Worm (Caenorhabditis elegans) whole organism, L4 larva: ENCODE measurements around the gene C40A11.4.

Source experiments
- aly-2 ChIP-seq: sonication (generic microtip); optimal IDR thresholded peaks from 2 replicates; lab custom pipeline; 2018; ENCODE audit warnings: missing biosample characterization, missing genetic modification characterization
- ceh-20 ChIP-seq: fragments of 200-800 bp; sonication (Bioruptor generic); IDR thresholded peaks from 2 replicates; pipeline ENCODE4 v1.3.6; 2022; ENCODE audit warnings: missing genetic modification reagents, missing genetic modification characterization, missing compliant biosample characterization
- ceh-28 ChIP-seq: fragments of 150-350 bp; optimal IDR thresholded peaks from 2 replicates; lab custom pipeline; 2014; ENCODE audit warnings: missing biosample characterization, missing genetic modification reagents, missing genetic modification characterization
- ceh-82 ChIP-seq: sonication (generic microtip); optimal IDR thresholded peaks from 2 replicates; lab custom pipeline; 2017; ENCODE audit warnings: missing biosample characterization, missing genetic modification characterization
- dpl-1 ChIP-seq: fragments of 150-350 bp; optimal IDR thresholded peaks from 2 replicates; lab custom pipeline; 2014; ENCODE audit warnings: missing biosample characterization, missing genetic modification reagents, missing genetic modification characterization
- egl-43 ChIP-seq: fragments of 200-800 bp; sonication (Bioruptor generic); IDR thresholded peaks from 2 replicates; pipeline ENCODE4 v1.3.6; 2022; ENCODE audit warnings: missing genetic modification reagents, missing genetic modification characterization, missing compliant biosample characterization
- fkh-10 ChIP-seq: fragments of 150-350 bp; optimal IDR thresholded peaks from 2 replicates; lab custom pipeline; 2014; ENCODE audit warnings: missing biosample characterization, missing genetic modification reagents, missing genetic modification characterization
- lim-7 ChIP-seq: fragments of 200-800 bp; sonication (Bioruptor generic); IDR thresholded peaks from 2 replicates; pipeline ENCODE4 v1.3.6; 2022; ENCODE audit warnings: missing genetic modification characterization, missing compliant biosample characterization
- lin-15B ChIP-seq: fragments of 150-350 bp; sonication (generic microtip); optimal IDR thresholded peaks from 3 replicates; lab custom pipeline; 2014; ENCODE audit warnings: missing biosample characterization, missing genetic modification characterization
- lsy-2 ChIP-seq, 2 experiments: fragments of 150-350 bp in 1 of 2; sonication (generic microtip) in 1 of 2; optimal IDR thresholded peaks; 2 replicates each; lab custom pipeline; 2014 to 2017; ENCODE audit warnings: missing biosample characterization in 2 of 2, missing genetic modification characterization in 2 of 2
- nhr-11 ChIP-seq: fragments of 150-350 bp; optimal IDR thresholded peaks from 2 replicates; lab custom pipeline; 2014; ENCODE audit warnings: missing biosample characterization, missing genetic modification characterization
- nhr-237 ChIP-seq: sonication (generic microtip); optimal IDR thresholded peaks from 2 replicates; lab custom pipeline; 2017; ENCODE audit warnings: missing biosample characterization, missing genetic modification characterization
- nhr-77 ChIP-seq: fragments of 150-350 bp; optimal IDR thresholded peaks from 2 replicates; lab custom pipeline; 2014; ENCODE audit warnings: missing biosample characterization, missing genetic modification characterization
- snpc-4 ChIP-seq: fragments of 150-350 bp; optimal IDR thresholded peaks from 2 replicates; lab custom pipeline; 2014; ENCODE audit warnings: missing biosample characterization, missing genetic modification characterization

ce11 chrII:2109943-2110342 lies 27.3 kb upstream of the C40A11.4 start, which contains the start of gene R52.5:
- TF ChIP-seq dpl-1 (no peak), snpc-4 (tag; lab: Kevin White, UChicago) (no peak), nhr-77 (tag; lab: Kevin White, UChicago) (no peak), fkh-10 (GFP tag; lab: Kevin White, UChicago) (no peak), egl-43 (GFP tag; lab: Robert Waterston, UW) (no peak), lim-7 (GFP tag; lab: Robert Waterston, UW) (no peak), nhr-237 (no peak), ceh-20 (no peak), ceh-82 (tag; lab: Kevin White, UChicago) (no peak), nhr-11 (tag; lab: Kevin White, UChicago) (no peak), lsy-2 (tag; optimal IDR thresholded peaks at IDR 0.05; lab: Kevin White, UChicago) (no peak), aly-2 (tag; lab: Kevin White, UChicago) (no peak), ceh-28 (no peak), lin-15B (tag; lab: Kevin White, UChicago) (no peak)
